Worm (Caenorhabditis elegans): ENCODE measurements around the gene best-15.

- no peak for TF ChIP-seq nhr-11 (tag; optimal IDR thresholded peaks at IDR 0.05)
- no peak for TF ChIP-seq fax-1 (tag; optimal IDR thresholded peaks at IDR 0.05)
- no peak for TF ChIP-seq fkh-10 (GFP tag; optimal IDR thresholded peaks at IDR 0.05)
- no peak for TF ChIP-seq hlh-15 (tag; optimal IDR thresholded peaks at IDR 0.05)
These were observed 10.3 kb downstream of the best-15 start for ce11 chrIV:10821672-10822304.

Data from whole organism, late embryonic.